Worm (Caenorhabditis elegans): ENCODE measurements around the gene T11F9.1.

Gene T11F9.1

DNA sequence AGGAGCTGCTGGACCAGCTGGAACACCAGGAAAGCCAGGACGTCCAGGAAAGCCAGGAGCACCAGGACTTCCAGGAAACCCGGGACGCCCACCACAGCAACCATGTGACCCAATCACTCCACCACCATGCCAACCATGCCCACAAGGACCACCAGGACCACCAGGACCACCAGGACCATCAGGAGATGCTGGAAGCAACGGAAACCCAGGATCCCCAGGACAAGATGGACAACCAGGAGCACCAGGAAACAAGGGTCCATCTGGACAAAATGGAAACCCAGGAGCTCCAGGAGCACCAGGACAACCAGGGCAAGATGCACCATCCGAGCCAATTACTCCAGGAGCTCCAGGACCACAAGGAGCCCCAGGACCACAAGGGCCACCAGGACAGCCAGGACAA is 25.0 kb downstream of the T11F9.1 start:
- TF ChIP-seq egl-5 (tag; optimal IDR thresholded peaks at IDR 0.05) (no peak), nhr-23 (tag; optimal IDR thresholded peaks at IDR 0.05) (no peak), ama-1 (optimal IDR thresholded peaks at IDR 0.05) (no peak), ceh-9 (tag; optimal IDR thresholded peaks at IDR 0.05) (no peak), nhr-76 (tag; optimal IDR thresholded peaks at IDR 0.05) (no peak), mdl-1 (tag; optimal IDR thresholded peaks at IDR 0.05) (no peak), ceh-82 (tag; optimal IDR thresholded peaks at IDR 0.05) (no peak)

ce11 chrV:11485558-11485957 is 26.2 kb downstream of the T11F9.1 start, which contains the start of gene srh-1:
srh-1 (plus strand) TSS chrV:11485858.
- TF ChIP-seq pqm-1 (tag; optimal IDR thresholded peaks at IDR 0.05) (no peak), eor-1 (tag; optimal IDR thresholded peaks at IDR 0.05) (no peak), lin-15B (tag; optimal IDR thresholded peaks at IDR 0.05) (no peak), ceh-28 (tag; optimal IDR thresholded peaks at IDR 0.05) (no peak), mml-1 (tag; optimal IDR thresholded peaks at IDR 0.05) (no peak), nhr-23 (tag; optimal IDR thresholded peaks at IDR 0.05) (no peak), ceh-9 (tag; optimal IDR thresholded peaks at IDR 0.05) (no peak), aly-2 (tag; optimal IDR thresholded peaks at IDR 0.05) (no peak), R02D3.7 (tag; optimal IDR thresholded peaks at IDR 0.05) (no peak), nhr-67 (tag; optimal IDR thresholded peaks at IDR 0.05) (no peak), unc-39 (tag; optimal IDR thresholded peaks at IDR 0.05) (no peak), ztf-4 (tag; optimal IDR thresholded peaks at IDR 0.05) (no peak), ztf-11 (tag; optimal IDR thresholded peaks at IDR 0.05) (no peak), skn-1 (tag; optimal IDR thresholded peaks at IDR 0.05) (no peak)

ce11 chrV:11486680-11487079 is 27.3 kb downstream of the T11F9.1 start, which contains the start of gene T11F9.10:
T11F9.10 (plus strand) TSS chrV:11486980.
- TF ChIP-seq skn-1 (tag; optimal IDR thresholded peaks at IDR 0.05), result no peak
- TF ChIP-seq lin-39 (tag; optimal IDR thresholded peaks at IDR 0.05), result no peak
- TF ChIP-seq ZK546.5 (tag; optimal IDR thresholded peaks at IDR 0.05), result no peak
- no peak for TF ChIP-seq lsy-12 (tag; optimal IDR thresholded peaks at IDR 0.05)
- TF ChIP-seq ceh-9 (tag; optimal IDR thresholded peaks at IDR 0.05), result no peak
- no peak for TF ChIP-seq sea-2 (GFP tag; optimal IDR thresholded peaks at IDR 0.05)
- no peak for TF ChIP-seq mml-1 (tag; optimal IDR thresholded peaks at IDR 0.05)
- no peak for TF ChIP-seq nhr-25 (tag; optimal IDR thresholded peaks at IDR 0.05)
- TF ChIP-seq R02D3.7 (tag; optimal IDR thresholded peaks at IDR 0.05), result no peak
- TF ChIP-seq ceh-28 (tag; optimal IDR thresholded peaks at IDR 0.05), result no peak
- no peak for TF ChIP-seq zag-1 (tag; optimal IDR thresholded peaks at IDR 0.05)
- no peak for TF ChIP-seq nhr-76 (tag; optimal IDR thresholded peaks at IDR 0.05)
- no peak for TF ChIP-seq fkh-10 (GFP tag; optimal IDR thresholded peaks at IDR 0.05)
- no peak for TF ChIP-seq tbx-2 (tag; optimal IDR thresholded peaks at IDR 0.05)
- TF ChIP-seq egl-5 (tag; optimal IDR thresholded peaks at IDR 0.05), result no peak
- TF ChIP-seq nhr-12 (tag; optimal IDR thresholded peaks at IDR 0.05), result no peak

ce11 chrV:11488288-11488687 is 28.9 kb downstream of the T11F9.1 start:
- TF ChIP-seq ama-1 (optimal IDR thresholded peaks at IDR 0.05), result no peak

DNA sequence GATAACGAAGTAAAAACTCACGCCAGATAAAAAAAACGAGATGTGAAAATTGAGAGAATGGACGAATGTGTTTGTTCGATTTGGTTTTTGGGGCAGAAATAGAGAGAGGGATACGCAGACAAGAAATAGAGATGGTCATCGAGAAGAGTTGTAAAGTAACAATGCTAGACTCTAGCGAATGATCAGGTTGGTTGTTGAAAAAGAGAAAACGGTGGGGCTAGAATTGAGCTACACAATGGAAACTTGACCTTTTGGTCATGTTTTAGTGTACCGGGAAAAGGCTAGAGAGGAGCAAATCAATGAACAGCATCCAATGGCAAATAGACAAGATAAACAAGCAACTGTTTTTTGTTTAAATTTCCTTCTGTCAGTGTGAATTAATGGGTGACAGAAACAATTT is 31.0 kb downstream of the T11F9.1 start, which contains the start of gene dhs-19:
Gene dhs-19, minus strand, starts transcription at position 101 of the 400 bp plus-strand sequence.
- TF ChIP-seq lin-39 (tag; optimal IDR thresholded peaks at IDR 0.05), result no peak

- TF ChIP-seq nhr-77 (tag; optimal IDR thresholded peaks at IDR 0.05) (no peak), nhr-43 (tag; optimal IDR thresholded peaks at IDR 0.05; ENCODE audit: poor library complexity, severe bottlenecking) (no peak), ceh-16 (tag; optimal IDR thresholded peaks at IDR 0.05) (no peak)
These were observed 33.1 kb downstream of the T11F9.1 start, which contains the start of gene T11F9.21 for ce11 chrV:11492456-11492855. T11F9.21 (plus strand) TSS chrV:11492756.

DNA sequence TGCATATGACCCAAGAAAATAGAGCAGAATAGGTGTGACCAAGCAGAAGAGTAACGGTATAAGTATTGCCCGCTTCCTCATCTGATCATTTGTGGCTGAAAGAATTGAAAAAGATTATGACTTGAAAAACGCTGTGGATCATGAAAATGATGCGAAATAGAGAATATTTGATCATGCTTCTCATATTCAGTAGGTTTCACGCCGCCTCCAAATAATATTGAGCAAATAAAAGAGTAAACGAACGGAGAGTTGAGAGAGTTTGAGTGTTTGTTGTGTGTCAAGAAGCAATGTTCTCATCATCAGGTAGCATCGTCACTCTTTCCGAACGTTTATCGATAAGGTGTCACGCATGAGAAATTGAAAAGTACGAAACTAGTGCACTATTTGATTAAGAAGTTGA is 36.9 kb downstream of the T11F9.1 start, which contains the start of gene htrl-1:
Gene htrl-1, minus strand, starts transcription at position 101 of the 400 bp plus-strand sequence.
- TF ChIP-seq pha-4 (tag; optimal IDR thresholded peaks at IDR 0.05), result peak; percentile 10
- no peak for TF ChIP-seq fkh-2 (tag; optimal IDR thresholded peaks at IDR 0.05)
- TF ChIP-seq sea-2 (GFP tag; optimal IDR thresholded peaks at IDR 0.05), result no peak
- no peak for TF ChIP-seq lin-39 (tag; optimal IDR thresholded peaks at IDR 0.05)
